Worm (Caenorhabditis elegans): ENCODE results near the gene oxy-4.

The oxy-4 gene

ce11 chrIII:5183372-5183771 is 24.8 kb upstream of the oxy-4 start:
- TF ChIP-seq snpc-1.3 (tag; optimal IDR thresholded peaks at IDR 0.05; ENCODE audit: insufficient read depth) (no peak), unc-62 (GFP tag; optimal IDR thresholded peaks at IDR 0.05) (no peak), B0019.2 (GFP tag; conservative IDR thresholded peaks at IDR 0.05) (no peak), ceh-79 (tag; optimal IDR thresholded peaks at IDR 0.05) (no peak), madf-8 (GFP tag; conservative IDR thresholded peaks at IDR 0.05) (no peak), attf-5 (GFP tag; optimal IDR thresholded peaks at IDR 0.05) (no peak), F57C9.4 (tag; optimal IDR thresholded peaks at IDR 0.05) (no peak), ceh-40 (GFP tag; IDR thresholded peaks at IDR 0.05) (no peak), nhr-27 (tag; optimal IDR thresholded peaks at IDR 0.05) (no peak), lsl-1 (GFP tag; optimal IDR thresholded peaks at IDR 0.05) (no peak), sdz-38 (tag; optimal IDR thresholded peaks at IDR 0.05) (no peak), nfya-2 (GFP tag; IDR thresholded peaks at IDR 0.05) (no peak), F57A8.1 (GFP tag; optimal IDR thresholded peaks at IDR 0.05) (no peak)

DNA sequence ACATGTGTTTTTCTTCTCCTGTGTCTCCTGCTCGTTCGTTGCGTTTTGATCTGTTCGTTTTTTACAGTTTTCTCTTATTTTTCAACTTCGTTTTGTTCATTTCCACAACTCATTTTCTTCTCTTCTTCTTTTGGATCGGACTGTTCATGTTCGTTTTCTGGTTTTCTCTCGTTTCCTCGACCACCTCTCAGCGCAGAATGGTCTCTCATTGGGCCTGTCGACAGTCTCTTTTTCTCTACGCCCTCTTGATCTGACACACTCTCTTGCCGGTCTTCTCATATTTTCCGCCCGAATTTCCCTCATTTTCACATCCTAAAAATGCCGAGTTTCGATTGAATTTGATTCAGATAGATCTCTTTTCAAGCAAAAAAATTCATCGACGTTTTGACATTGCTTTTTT is 23.1 kb upstream of the oxy-4 start:
- TF ChIP-seq hmg-1.2 (GFP tag; IDR thresholded peaks at IDR 0.05) (peak; percentile 74; the same call in 1 of the 2 replicates), snpc-1.1 (tag; optimal IDR thresholded peaks at IDR 0.05; ENCODE audit: insufficient read depth) (no peak)

ce11 chrIII:5181217-5181616 is 22.6 kb upstream of the oxy-4 start:
- TF ChIP-seq madf-8 (GFP tag; conservative IDR thresholded peaks at IDR 0.05) (peak; percentile 68), ekl-4 (GFP tag; IDR thresholded peaks at IDR 0.05) (peak; percentile 54; the same call in 1 of the 2 replicates), xnd-1 (tag; optimal IDR thresholded peaks at IDR 0.05) (peak; percentile 64), snpc-4 (GFP tag; optimal IDR thresholded peaks at IDR 0.05) (no peak), snpc-4 (tag; optimal IDR thresholded peaks at IDR 0.05) (no peak), sptf-2 (GFP tag; optimal IDR thresholded peaks at IDR 0.05) (no peak), ceh-100 (GFP tag; IDR thresholded peaks at IDR 0.05) (no peak), him-1 (tag; optimal IDR thresholded peaks at IDR 0.05) (peak; percentile 17), D2030.7 (GFP tag; IDR thresholded peaks at IDR 0.05) (peak; percentile 67), Y53G8AR.9 (GFP tag; conservative IDR thresholded peaks at IDR 0.05) (no peak), mcd-1 (GFP tag; IDR thresholded peaks at IDR 0.05) (peak; percentile 47; the same call in 1 of the 2 replicates), hsf-1 (GFP tag; IDR thresholded peaks at IDR 0.05) (no peak), F33H1.4 (GFP tag; IDR thresholded peaks at IDR 0.05) (peak; percentile 26; the same call in 1 of the 2 replicates), lin-26 (GFP tag; IDR thresholded peaks at IDR 0.05) (0 out of 2 replicates have a peak, but pooled peaks have one; percentile 47), tlf-1 (GFP tag; optimal IDR thresholded peaks at IDR 0.05) (peak; percentile 52), dpl-1 (GFP tag; optimal IDR thresholded peaks at IDR 0.05) (peak; percentile 12), dox-1 (GFP tag; IDR thresholded peaks at IDR 0.05) (peak; percentile 66), lin-35 (GFP tag; optimal IDR thresholded peaks at IDR 0.05) (no peak), aptf-2 (GFP tag; conservative IDR thresholded peaks at IDR 0.05) (0 out of 2 replicates have a peak, but pooled peaks have one; percentile 45), lsl-1 (GFP tag; optimal IDR thresholded peaks at IDR 0.05) (peak; percentile 67), lin-54 (GFP tag; optimal IDR thresholded peaks at IDR 0.05) (peak; percentile 45), ztf-18 (tag; optimal IDR thresholded peaks at IDR 0.05) (no peak), lir-1 (GFP tag; conservative IDR thresholded peaks at IDR 0.05) (no peak), efl-1 (GFP tag; optimal IDR thresholded peaks at IDR 0.05) (peak; percentile 86), ceh-91 (GFP tag; IDR thresholded peaks at IDR 0.05) (peak; percentile 67), egl-44 (GFP tag; IDR thresholded peaks at IDR 0.05) (no peak), madf-6 (GFP tag; IDR thresholded peaks at IDR 0.05) (peak; percentile 86), mes-4 (tag; optimal IDR thresholded peaks at IDR 0.05) (no peak)

All from whole organism, young adult.